Fruit fly (Drosophila melanogaster) whole organism, wandering third instar larva: ENCODE measurements around the gene CG33127.

ENCODE experiments used
- Abd-B ChIP-seq: fragments of >200 bp; optimal IDR thresholded peaks from 2 replicates; lab custom pipeline; 2017; ENCODE audit warnings: missing biosample characterization, missing genetic modification characterization
- CG9705 ChIP-seq: fragments of 200-800 bp; sonication (Bioruptor generic); optimal IDR thresholded peaks from 2 replicates; lab custom pipeline; 2018; ENCODE audit warnings: missing biosample characterization, mild to moderate bottlenecking, missing genetic modification characterization
- CrebA ChIP-seq: fragments of 200-800 bp; sonication (Bioruptor generic); optimal IDR thresholded peaks from 2 replicates; lab custom pipeline; 2016; ENCODE audit warnings: missing biosample characterization, mild to moderate bottlenecking, missing genetic modification characterization, borderline replicate concordance
- Dfd ChIP-seq: fragments of >200 bp; optimal IDR thresholded peaks from 2 replicates; lab custom pipeline; 2017; ENCODE audit warnings: missing biosample characterization, missing genetic modification characterization
- Dif ChIP-seq: fragments of 200-275, 200-300 bp; sonication (Bioruptor generic); optimal IDR thresholded peaks from 2 replicates; lab custom pipeline; 2018; ENCODE audit warnings: missing biosample characterization, missing genetic modification characterization; ENCODE audit not compliant: partially characterized antibody
- GATAd ChIP-seq: sonication (Bioruptor generic); optimal IDR thresholded peaks from 2 replicates; lab custom pipeline; 2016; ENCODE audit warnings: missing biosample characterization, missing genetic modification characterization
- HLH106 ChIP-seq: fragments of 200-800 bp; optimal IDR thresholded peaks from 3 replicates; lab custom pipeline; 2019; ENCODE audit warnings: missing biosample characterization, mild to moderate bottlenecking, missing genetic modification characterization, moderate library complexity
- Hnf4 ChIP-seq: fragments of 200-800 bp; sonication (Bioruptor generic); optimal IDR thresholded peaks from 2 replicates; lab custom pipeline; 2016; ENCODE audit warnings: missing biosample characterization, mild to moderate bottlenecking, missing genetic modification characterization
- Hr83 ChIP-seq: fragments of 200-300 bp; sonication (Bioruptor generic); optimal IDR thresholded peaks from 2 replicates; lab custom pipeline; 2016; ENCODE audit warnings: missing biosample characterization, mild to moderate bottlenecking, missing genetic modification characterization, moderate library complexity; ENCODE audit not compliant: poor library complexity, severe bottlenecking
- Jra ChIP-seq: sonication (Bioruptor generic); optimal IDR thresholded peaks from 2 replicates; lab custom pipeline; 2016; ENCODE audit warnings: missing biosample characterization, missing genetic modification characterization
- Mio ChIP-seq: sonication (Bioruptor generic); optimal IDR thresholded peaks from 2 replicates; lab custom pipeline; 2016; ENCODE audit warnings: missing biosample characterization, missing genetic modification characterization
- Myc ChIP-seq: fragments of >200 bp; optimal IDR thresholded peaks from 2 replicates; lab custom pipeline; 2017
- N ChIP-seq: fragments of >200 bp; optimal IDR thresholded peaks from 2 replicates; lab custom pipeline; 2018; ENCODE audit warnings: missing biosample characterization, missing external identifiers, missing genetic modification characterization
- OdsH ChIP-seq: fragments of 200-800 bp; sonication (Bioruptor generic); optimal IDR thresholded peaks from 2 replicates; lab custom pipeline; 2016; ENCODE audit warnings: missing biosample characterization, mild to moderate bottlenecking, missing genetic modification characterization
- Rel ChIP-seq, 2 experiments: fragments of 200-800 bp; sonication (Bioruptor generic) in 1 of 2; optimal IDR thresholded peaks; 2 replicates in 1 of 2; 3 replicates in 1 of 2; lab custom pipeline; 2016 to 2019; ENCODE audit warnings: mild to moderate bottlenecking in 2 of 2, missing biosample characterization in 2 of 2, missing genetic modification characterization in 2 of 2, moderate library complexity in 1 of 2
- Sp1 ChIP-seq: fragments of 200-800 bp; sonication (Bioruptor generic); optimal IDR thresholded peaks from 3 replicates; lab custom pipeline; 2019; ENCODE audit warnings: missing biosample characterization, mild to moderate bottlenecking, missing genetic modification characterization, moderate library complexity
- Vsx2 ChIP-seq: fragments of 200-300, 225-300 bp; sonication (Bioruptor generic); optimal IDR thresholded peaks from 2 replicates; lab custom pipeline; 2018; ENCODE audit warnings: missing biosample characterization, missing genetic modification characterization; ENCODE audit not compliant: partially characterized antibody
- br ChIP-seq: fragments of 200-800 bp; sonication (Bioruptor generic); optimal IDR thresholded peaks from 2 replicates; lab custom pipeline; 2016; ENCODE audit warnings: missing biosample characterization, missing genetic modification characterization
- dl ChIP-seq, 2 experiments: fragments of 175-275, 200-275 bp in 1 of 2; fragments of 200-275 bp in 1 of 2; sonication (Bioruptor generic); optimal IDR thresholded peaks; lab custom pipeline; 2018; ENCODE audit warnings: mild to moderate bottlenecking in 2 of 2, missing biosample characterization in 2 of 2, missing genetic modification characterization in 2 of 2, moderate library complexity in 2 of 2; ENCODE audit not compliant: partially characterized antibody in 2 of 2, insufficient read depth in 1 of 2
- dmrt93B ChIP-seq: fragments of 200-800 bp; sonication (Bioruptor generic); optimal IDR thresholded peaks from 2 replicates; lab custom pipeline; 2018; ENCODE audit warnings: missing biosample characterization, mild to moderate bottlenecking, missing genetic modification characterization
- dsf ChIP-seq: sonication (Bioruptor generic); optimal IDR thresholded peaks from 2 replicates; lab custom pipeline; 2016; ENCODE audit warnings: missing biosample characterization, missing genetic modification characterization, borderline replicate concordance
- ey ChIP-seq: fragments of 200-800 bp; sonication (Bioruptor generic); optimal IDR thresholded peaks from 2 replicates; lab custom pipeline; 2016; ENCODE audit warnings: missing biosample characterization, missing genetic modification characterization
- foxo ChIP-seq, 2 experiments: fragments of 200-800 bp; sonication (Bioruptor generic); optimal IDR thresholded peaks; 2 replicates in 1 of 2; 3 replicates in 1 of 2; lab custom pipeline; 2016 to 2017; ENCODE audit warnings: missing biosample characterization in 2 of 2, missing genetic modification characterization in 2 of 2
- h ChIP-seq: fragments of 200-800 bp; sonication (Bioruptor generic); optimal IDR thresholded peaks from 3 replicates; lab custom pipeline; 2016; ENCODE audit warnings: missing biosample characterization, mild to moderate bottlenecking, missing genetic modification characterization
- lola ChIP-seq: fragments of >200 bp; optimal IDR thresholded peaks from 2 replicates; lab custom pipeline; 2017; ENCODE audit warnings: missing biosample characterization, missing genetic modification characterization
- pan ChIP-seq: fragments of >200 bp; optimal IDR thresholded peaks from 2 replicates; lab custom pipeline; 2017
- psq ChIP-seq: fragments of 200-800 bp; sonication (Bioruptor generic); optimal IDR thresholded peaks from 3 replicates; lab custom pipeline; 2017; ENCODE audit warnings: missing biosample characterization, mild to moderate bottlenecking, missing genetic modification characterization, moderate library complexity
- rgr ChIP-seq: fragments of 200-800 bp; sonication (Bioruptor generic); optimal IDR thresholded peaks from 3 replicates; lab custom pipeline; 2016; ENCODE audit warnings: missing biosample characterization, mild to moderate bottlenecking, missing genetic modification characterization
- sage ChIP-seq: fragments of 200-800 bp; sonication (Bioruptor generic); optimal IDR thresholded peaks from 2 replicates; lab custom pipeline; 2016; ENCODE audit warnings: missing biosample characterization, mild to moderate bottlenecking, missing genetic modification characterization
- sv ChIP-seq: fragments of 200-800 bp; sonication (Bioruptor generic); optimal IDR thresholded peaks from 3 replicates; lab custom pipeline; 2016; ENCODE audit warnings: missing biosample characterization, missing genetic modification characterization
- tai ChIP-seq: sonication (Bioruptor generic); optimal IDR thresholded peaks from 2 replicates; lab custom pipeline; 2016; ENCODE audit warnings: missing biosample characterization, missing genetic modification characterization
- usp ChIP-seq: fragments of >200 bp; optimal IDR thresholded peaks from 2 replicates; lab custom pipeline; 2017; ENCODE audit warnings: missing biosample characterization, missing genetic modification characterization
- woc ChIP-seq: sonication (Bioruptor generic); optimal IDR thresholded peaks from 2 replicates; lab custom pipeline; 2016; ENCODE audit warnings: missing biosample characterization, mild to moderate bottlenecking, missing genetic modification characterization

Gene CG33127

DNA sequence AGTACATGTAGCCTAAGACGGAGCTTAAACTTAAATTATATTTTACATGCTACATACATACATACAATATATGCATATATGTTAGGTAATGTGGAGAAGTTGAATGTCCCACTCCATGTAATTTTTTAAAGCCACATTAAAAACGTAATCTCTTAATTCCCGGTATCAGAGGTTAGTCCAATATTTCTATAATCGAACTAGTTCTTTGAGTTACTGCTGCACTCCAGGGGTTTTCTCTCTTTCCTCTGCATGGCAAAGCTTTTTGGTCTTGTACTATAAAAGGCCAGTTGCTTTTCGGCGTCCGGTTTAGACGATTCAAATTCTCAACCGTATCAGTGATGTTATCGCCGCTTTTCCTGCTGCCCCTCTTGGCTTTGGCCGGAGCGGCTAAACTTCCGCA, at the start of gene CG33127:
CG33127 (plus strand) TSS at position 309 of the 400 bp plus-strand sequence.
- no peak for TF ChIP-seq dsf (GFP tag; lab: Kevin White, UChicago)
- TF ChIP-seq Sp1 (GFP tag; lab: Kevin White, UChicago): no peak
- TF ChIP-seq GATAd (GFP tag; lab: Kevin White, UChicago): no peak
- TF ChIP-seq N: no peak
- TF ChIP-seq woc (GFP tag; lab: Kevin White, UChicago): no peak
- TF ChIP-seq sage (GFP tag; lab: Kevin White, UChicago): no peak
- no peak for TF ChIP-seq Abd-B
- no peak for TF ChIP-seq Mio (GFP tag; lab: Kevin White, UChicago)
- no peak for TF ChIP-seq ey
- no peak for TF ChIP-seq pan (lab: Kevin White, UChicago)
- TF ChIP-seq CG9705 (GFP tag; lab: Kevin White, UChicago): no peak
- TF ChIP-seq Hr83 (GFP tag; lab: Kevin White, UChicago): no peak

DNA sequence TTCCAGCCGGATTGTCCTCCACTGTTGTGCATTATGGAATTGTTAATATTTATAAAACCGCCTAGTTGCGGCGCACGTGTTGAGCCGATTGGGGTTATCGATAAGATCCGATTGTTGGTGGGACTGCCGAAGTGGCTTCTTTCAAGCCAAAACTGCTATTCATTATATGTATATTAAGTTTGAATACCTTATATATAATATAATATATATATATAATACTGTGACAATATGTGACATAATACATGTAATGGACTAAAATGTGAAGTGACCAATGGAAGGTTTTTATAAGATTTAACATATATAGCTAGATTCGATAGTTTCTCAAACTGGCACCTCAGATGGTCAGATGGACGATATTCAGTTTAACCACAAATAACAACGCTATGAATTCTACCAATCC, 48.3 kb upstream of the CG33127 start, which contains the start of the genes mbm and CG11555:
mbm (minus strand) TSS at position 113 of the 400 bp plus-strand sequence.
CG11555 (plus strand) TSS at position 234 of the 400 bp plus-strand sequence.
- TF ChIP-seq HLH106 (tag; lab: Kevin White, UChicago): peak; percentile 56
- no peak for TF ChIP-seq dl (GFP tag; optimal IDR thresholded peaks at IDR 0.05; lab: Kevin White, UChicago; ENCODE audit: insufficient read depth in 1 of 2, partially characterized antibody in 2 of 2)
- TF ChIP-seq foxo (GFP tag; optimal IDR thresholded peaks at IDR 0.05; lab: Kevin White, UChicago): no peak
- TF ChIP-seq Sp1 (GFP tag; lab: Kevin White, UChicago): peak; percentile 40
- TF ChIP-seq dsf (GFP tag; lab: Kevin White, UChicago): no peak
- TF ChIP-seq GATAd (GFP tag; lab: Kevin White, UChicago): no peak
- TF ChIP-seq ey: no peak
- no peak for TF ChIP-seq rgr
- no peak for TF ChIP-seq Abd-B
- TF ChIP-seq N: no peak
- TF ChIP-seq Myc: peak; percentile 94
- TF ChIP-seq Rel (GFP tag; optimal IDR thresholded peaks at IDR 0.05; lab: Kevin White, UChicago): no peak
- peak; percentile 6 for TF ChIP-seq Rel (tag; optimal IDR thresholded peaks at IDR 0.05; lab: Kevin White, UChicago)
- TF ChIP-seq dmrt93B (GFP tag; lab: Kevin White, UChicago): no peak
- TF ChIP-seq tai: no peak
- no peak for TF ChIP-seq br (GFP tag; lab: Kevin White, UChicago)
- no peak for TF ChIP-seq Dfd (GFP tag; lab: Kevin White, UChicago)
- TF ChIP-seq sv (GFP tag; lab: Kevin White, UChicago): no peak

DNA sequence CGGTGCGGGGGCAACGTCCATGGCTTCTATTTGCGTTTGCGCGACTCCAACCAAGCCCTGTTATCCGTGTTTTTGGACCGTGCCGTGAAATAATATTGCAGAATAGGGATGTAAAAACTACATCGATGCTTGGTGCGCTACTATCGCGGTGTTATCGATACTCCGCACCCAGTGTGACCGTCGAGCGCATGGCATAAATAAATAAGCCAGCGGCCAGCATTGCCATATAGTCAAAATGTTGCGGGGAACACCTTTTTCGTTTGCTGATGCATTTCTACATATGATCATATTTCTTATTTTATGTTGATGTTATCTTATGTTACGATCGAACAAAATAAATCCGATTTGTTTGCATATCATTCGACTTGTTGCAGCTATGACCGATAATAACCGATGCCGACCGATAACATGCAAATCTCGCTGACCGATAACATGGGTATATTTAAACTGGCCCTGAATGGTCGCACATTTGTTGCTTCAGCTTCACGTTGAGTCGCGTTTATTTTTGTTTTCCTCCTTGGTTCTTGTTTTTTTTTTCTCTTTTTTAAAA, 44.7 kb upstream of the CG33127 start, which contains the start of gene smo:
smo (plus strand) TSS at position 461 of the 550 bp plus-strand sequence.
- no peak for TF ChIP-seq N
- TF ChIP-seq foxo (GFP tag; optimal IDR thresholded peaks at IDR 0.05; lab: Kevin White, UChicago): no peak
- peak; percentile 25 for TF ChIP-seq ey
- peak; percentile 49 for TF ChIP-seq Hr83 (GFP tag; lab: Kevin White, UChicago)
- TF ChIP-seq br (GFP tag; lab: Kevin White, UChicago): no peak
- no peak for TF ChIP-seq h (GFP tag; lab: Kevin White, UChicago)
- TF ChIP-seq Rel (GFP tag; optimal IDR thresholded peaks at IDR 0.05; lab: Kevin White, UChicago): no peak
- peak; percentile 87 for TF ChIP-seq Rel (tag; optimal IDR thresholded peaks at IDR 0.05; lab: Kevin White, UChicago)
- peak; percentile 5 for TF ChIP-seq Jra (GFP tag; lab: Kevin White, UChicago)
- TF ChIP-seq HLH106 (tag; lab: Kevin White, UChicago): peak; percentile 7
- no peak for TF ChIP-seq dl (GFP tag; optimal IDR thresholded peaks at IDR 0.05; lab: Kevin White, UChicago; ENCODE audit: insufficient read depth in 1 of 2, partially characterized antibody in 2 of 2)
- TF ChIP-seq usp (GFP tag; lab: Kevin White, UChicago): no peak
- TF ChIP-seq Myc: peak; percentile 46

DNA sequence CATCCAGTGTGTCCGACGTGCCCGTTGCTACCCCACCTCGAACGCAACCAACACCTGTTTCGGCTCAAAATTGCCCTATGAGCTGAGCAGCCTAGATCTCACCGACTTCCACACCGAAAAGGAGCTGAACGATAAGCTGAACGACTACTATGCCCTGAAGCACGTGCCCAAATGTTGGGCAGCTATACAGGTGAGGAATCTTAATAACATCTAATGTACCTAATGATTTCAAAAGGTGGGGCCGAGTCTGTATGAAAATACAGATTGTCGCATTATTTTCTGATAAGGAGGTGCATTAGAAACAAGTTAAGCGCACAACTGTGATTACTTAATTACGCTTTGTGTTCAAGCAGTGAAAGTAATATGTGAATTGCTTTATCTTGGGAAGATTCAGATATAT, 43.8 kb upstream of the CG33127 start, which contains the start of gene CG17078:
CG17078 (minus strand) TSS at position 101 of the 400 bp plus-strand sequence.
- TF ChIP-seq GATAd (GFP tag; lab: Kevin White, UChicago): no peak
- no peak for TF ChIP-seq pan (lab: Kevin White, UChicago)
- no peak for TF ChIP-seq dl (GFP tag; optimal IDR thresholded peaks at IDR 0.05; lab: Kevin White, UChicago; ENCODE audit: insufficient read depth in 1 of 2, partially characterized antibody in 2 of 2)
- TF ChIP-seq Dif: no peak
- no peak for TF ChIP-seq Hnf4 (GFP tag; lab: Kevin White, UChicago)
- TF ChIP-seq ey: no peak
- no peak for TF ChIP-seq Hr83 (GFP tag; lab: Kevin White, UChicago)
- no peak for TF ChIP-seq N
- no peak for TF ChIP-seq sv (GFP tag; lab: Kevin White, UChicago)
- TF ChIP-seq Myc: no peak

DNA sequence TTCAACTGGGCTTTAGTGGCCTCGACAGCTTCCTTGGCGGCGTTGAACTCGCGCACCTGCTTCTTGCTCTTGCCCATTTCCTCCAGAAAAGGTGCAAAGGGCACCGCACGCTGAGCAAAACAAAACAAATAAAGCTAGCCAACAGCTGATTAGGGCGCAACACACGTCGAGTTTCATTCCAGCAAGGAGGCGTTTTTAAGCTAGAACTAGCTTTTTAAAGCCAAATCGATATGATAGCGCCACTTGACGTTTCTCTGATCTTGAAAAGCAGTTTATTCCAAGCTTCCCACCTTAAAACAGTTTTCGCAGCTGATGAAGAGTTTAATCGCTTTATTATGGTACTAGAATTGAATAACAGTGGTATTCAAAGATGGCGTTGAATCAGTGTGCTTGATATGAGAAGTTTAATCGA, 38.8 kb upstream of the CG33127 start, which contains the start of gene CG11601:
CG11601 (minus strand) TSS at position 199 of the 412 bp plus-strand sequence.
- no peak for TF ChIP-seq Rel (GFP tag; optimal IDR thresholded peaks at IDR 0.05; lab: Kevin White, UChicago)
- peak; percentile 17 for TF ChIP-seq Rel (tag; optimal IDR thresholded peaks at IDR 0.05; lab: Kevin White, UChicago)
- TF ChIP-seq psq (GFP tag; lab: Kevin White, UChicago): peak; percentile 78
- TF ChIP-seq Hr83 (GFP tag; lab: Kevin White, UChicago): peak; percentile 37
- peak; percentile 99 for TF ChIP-seq Vsx2
- peak; percentile 8 for TF ChIP-seq OdsH
- peak in 1 of 2 experiments; percentile 15 for TF ChIP-seq foxo (GFP tag; optimal IDR thresholded peaks at IDR 0.05; lab: Kevin White, UChicago)
- no peak for TF ChIP-seq lola (GFP tag; lab: Kevin White, UChicago)
- TF ChIP-seq sage (GFP tag; lab: Kevin White, UChicago): no peak
- TF ChIP-seq usp (GFP tag; lab: Kevin White, UChicago): no peak
- no peak for TF ChIP-seq CG9705 (GFP tag; lab: Kevin White, UChicago)
- peak; percentile 60 for TF ChIP-seq Hnf4 (GFP tag; lab: Kevin White, UChicago)
- no peak for TF ChIP-seq CrebA
- peak; percentile 14 for TF ChIP-seq ey
- TF ChIP-seq dl (GFP tag; optimal IDR thresholded peaks at IDR 0.05; lab: Kevin White, UChicago; ENCODE audit: insufficient read depth in 1 of 2, partially characterized antibody in 2 of 2): peak; percentile 65 to 92
- peak; percentile 86 for TF ChIP-seq Myc
- TF ChIP-seq woc (GFP tag; lab: Kevin White, UChicago): no peak
- peak; percentile 97 for TF ChIP-seq Dif
- TF ChIP-seq sv (GFP tag; lab: Kevin White, UChicago): peak; percentile 25
- peak; percentile 36 for TF ChIP-seq HLH106 (tag; lab: Kevin White, UChicago)
- no peak for TF ChIP-seq rgr
- TF ChIP-seq Sp1 (GFP tag; lab: Kevin White, UChicago): peak; percentile 45
